Fruit fly (Drosophila melanogaster): ENCODE measurements around the gene CG12605.
A peak's percentile ranks its signal among the peaks of the same experiment; 100 is the strongest.

Gene CG12605

DNA sequence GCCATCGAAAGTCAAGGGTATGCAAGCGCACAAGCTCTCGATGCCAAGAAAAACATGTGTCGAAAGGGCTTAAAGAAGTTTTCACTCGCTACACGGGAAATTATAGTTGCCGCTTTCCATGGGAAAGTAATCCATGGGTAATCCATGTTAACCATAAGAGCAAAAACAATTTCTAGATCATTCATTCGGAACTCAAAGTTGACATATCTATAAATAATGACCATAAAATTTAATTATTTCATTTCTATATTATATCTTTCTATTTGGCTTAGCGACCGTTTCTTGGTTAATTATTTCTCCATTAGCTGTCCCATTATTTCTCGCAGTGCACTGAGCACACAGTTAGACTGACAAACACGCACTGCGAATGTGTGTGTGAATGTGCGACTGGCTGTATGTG is 36.1 kb upstream of the CG12605 start:
- TF ChIP-seq achi (GFP tag; optimal IDR thresholded peaks at IDR 0.05) (peak; percentile 16), svp (GFP tag) (peak; percentile 53), CG4318 (GFP tag; optimal IDR thresholded peaks at IDR 0.05) (peak; percentile 1), Sox15 (GFP tag; optimal IDR thresholded peaks at IDR 0.05) (no peak), Smox (GFP tag; optimal IDR thresholded peaks at IDR 0.05) (no peak), CG6854 (GFP tag; optimal IDR thresholded peaks at IDR 0.05) (no peak), esn (GFP tag; optimal IDR thresholded peaks at IDR 0.05) (no peak), CG32006 (GFP tag; optimal IDR thresholded peaks at IDR 0.05) (peak; percentile 56), CG15336 (GFP tag; IDR thresholded peaks at IDR 0.05) (no peak), fd59A (GFP tag; optimal IDR thresholded peaks at IDR 0.05) (peak; percentile 39), Ets96B (tag; optimal IDR thresholded peaks at IDR 0.05) (no peak), Hr4 (GFP tag; optimal IDR thresholded peaks at IDR 0.05) (peak; percentile 4), CG11902 (GFP tag; optimal IDR thresholded peaks at IDR 0.05) (no peak), net (GFP tag; optimal IDR thresholded peaks at IDR 0.05) (no peak), Eip93F (GFP tag; optimal IDR thresholded peaks at IDR 0.05) (no peak), Lpt (GFP tag; optimal IDR thresholded peaks at IDR 0.05) (no peak), pdm3 (GFP tag; optimal IDR thresholded peaks at IDR 0.05) (peak; percentile 22), OdsH (GFP tag; optimal IDR thresholded peaks at IDR 0.05) (peak; percentile 27), CG6792 (GFP tag; optimal IDR thresholded peaks at IDR 0.05) (no peak), Ets21C (GFP tag; optimal IDR thresholded peaks at IDR 0.05) (no peak), CG8632 (GFP tag; optimal IDR thresholded peaks at IDR 0.05) (peak; percentile 9), lz (GFP tag; optimal IDR thresholded peaks at IDR 0.05) (no peak), CG1621 (tag; optimal IDR thresholded peaks at IDR 0.05) (no peak), CG34406 (GFP tag; optimal IDR thresholded peaks at IDR 0.05) (peak; percentile 21), salr (GFP tag; optimal IDR thresholded peaks at IDR 0.05) (no peak), CG10631 (GFP tag; optimal IDR thresholded peaks at IDR 0.05) (peak; percentile 16), CG11294 (GFP tag; IDR thresholded peaks at IDR 0.05) (no peak), CG6163 (GFP tag; IDR thresholded peaks at IDR 0.05) (no peak), ss (GFP tag; optimal IDR thresholded peaks at IDR 0.05) (peak in 1 of 2 experiments; percentile 56), Eip75B (GFP tag; optimal IDR thresholded peaks at IDR 0.05) (no peak), eg (GFP tag; IDR thresholded peaks at IDR 0.05) (no peak), dsx (GFP tag; optimal IDR thresholded peaks at IDR 0.05; ENCODE audit: poor library complexity, severe bottlenecking) (no peak), acj6 (GFP tag; optimal IDR thresholded peaks at IDR 0.05) (peak; percentile 48)

DNA sequence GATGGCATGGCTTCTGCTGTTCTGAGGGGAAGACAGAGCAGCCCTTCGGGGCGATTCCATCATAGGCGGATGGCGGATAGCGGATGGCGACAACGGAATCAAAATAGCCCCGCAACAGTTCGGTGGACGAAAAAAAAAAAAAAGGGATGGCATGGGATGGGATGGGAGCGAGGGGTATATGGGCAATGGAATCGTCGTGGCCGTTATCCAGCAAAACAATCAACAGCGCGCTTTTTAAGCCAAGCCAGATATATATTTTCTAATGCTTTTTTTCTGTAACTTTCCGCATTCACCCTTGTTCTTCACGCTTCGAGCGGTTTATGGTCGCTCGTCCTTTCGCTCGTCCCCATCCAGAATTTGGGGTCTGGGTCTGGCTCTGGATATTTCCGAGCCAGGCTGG is 31.0 kb upstream of the CG12605 start:
- TF ChIP-seq acj6 (GFP tag; optimal IDR thresholded peaks at IDR 0.05), result no peak
- TF ChIP-seq cyc (GFP tag; optimal IDR thresholded peaks at IDR 0.05), result no peak
- TF ChIP-seq CG6854 (GFP tag; optimal IDR thresholded peaks at IDR 0.05), result no peak
- TF ChIP-seq CG6808 (GFP tag; optimal IDR thresholded peaks at IDR 0.05), result no peak
- TF ChIP-seq CG31627 (GFP tag; optimal IDR thresholded peaks at IDR 0.05), result no peak
- TF ChIP-seq eg (GFP tag; IDR thresholded peaks at IDR 0.05), result no peak
- TF ChIP-seq CG16779 (tag; optimal IDR thresholded peaks at IDR 0.05), result no peak
- TF ChIP-seq vri (GFP tag; optimal IDR thresholded peaks at IDR 0.05), result no peak
- TF ChIP-seq lz (GFP tag; optimal IDR thresholded peaks at IDR 0.05), result no peak
- no peak for TF ChIP-seq CG3919 (GFP tag; optimal IDR thresholded peaks at IDR 0.05)
- no peak for TF ChIP-seq Sox14 (GFP tag; optimal IDR thresholded peaks at IDR 0.05)

DNA sequence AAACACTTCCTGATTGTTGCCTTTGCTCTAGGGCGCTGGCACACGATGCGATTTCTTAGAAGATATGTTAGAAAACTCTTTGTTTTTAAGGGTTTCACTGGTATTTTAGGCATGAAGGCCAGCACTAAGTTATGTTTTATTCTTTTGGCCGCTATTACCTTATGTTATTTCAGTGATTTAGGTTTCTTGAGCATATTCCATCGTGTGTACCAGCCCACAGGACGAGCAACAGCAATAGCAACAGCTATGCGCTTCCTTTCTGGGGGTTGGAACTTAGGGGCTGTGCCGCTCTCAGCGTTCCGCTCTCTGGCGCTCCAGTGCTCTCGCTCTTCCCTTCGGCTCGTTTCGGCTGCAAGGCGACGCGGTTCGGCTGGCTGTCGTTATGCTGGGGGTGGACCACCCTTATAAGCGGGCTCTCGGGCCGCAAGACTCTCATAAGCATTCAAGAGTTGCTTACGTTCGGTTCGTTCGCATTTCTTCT is 18.9 kb upstream of the CG12605 start, which contains the start of gene scrt:
TSS of gene scrt (plus strand) at position 431 of the 481 bp plus-strand sequence.
- TF ChIP-seq CG3919 (GFP tag; optimal IDR thresholded peaks at IDR 0.05), result no peak
- no peak for TF ChIP-seq CG15336 (GFP tag; IDR thresholded peaks at IDR 0.05)
- 0 out of 3 replicates have a peak, but pooled peaks have one; percentile 15 for TF ChIP-seq CG6163 (GFP tag; IDR thresholded peaks at IDR 0.05)
- TF ChIP-seq Eip93F (GFP tag; optimal IDR thresholded peaks at IDR 0.05), result no peak
- TF ChIP-seq OdsH (GFP tag; optimal IDR thresholded peaks at IDR 0.05), result no peak
- TF ChIP-seq acj6 (GFP tag; optimal IDR thresholded peaks at IDR 0.05), result no peak
- TF ChIP-seq dac (GFP tag; optimal IDR thresholded peaks at IDR 0.05), result no peak
- TF ChIP-seq Sox14 (GFP tag; optimal IDR thresholded peaks at IDR 0.05), result no peak
- TF ChIP-seq Hr4 (GFP tag; optimal IDR thresholded peaks at IDR 0.05), result no peak
- TF ChIP-seq svp (GFP tag), result peak; percentile 57
- TF ChIP-seq CG6792 (GFP tag; optimal IDR thresholded peaks at IDR 0.05), result no peak
- TF ChIP-seq CG4318 (GFP tag; optimal IDR thresholded peaks at IDR 0.05), result no peak
- TF ChIP-seq esn (GFP tag; optimal IDR thresholded peaks at IDR 0.05), result no peak
- TF ChIP-seq Blimp-1 (GFP tag; optimal IDR thresholded peaks at IDR 0.05), result no peak
- TF ChIP-seq Sox15 (GFP tag; optimal IDR thresholded peaks at IDR 0.05), result no peak
- no peak for TF ChIP-seq achi (GFP tag; optimal IDR thresholded peaks at IDR 0.05)
- no peak for TF ChIP-seq CG8632 (GFP tag; optimal IDR thresholded peaks at IDR 0.05)

Measured in whole organism, prepupa.